Worm (Caenorhabditis elegans) whole organism, L4 larva: ENCODE measurements around the gene gcy-23.

Source experiments
- F37D6.2 ChIP-seq: sonication (generic microtip); optimal IDR thresholded peaks from 2 replicates; lab custom pipeline; 2016; ENCODE audit warnings: mild to moderate bottlenecking, missing genetic modification characterization, missing compliant biosample characterization
- T20F7.1 ChIP-seq: fragments of 200-800 bp; sonication (Bioruptor generic); optimal IDR thresholded peaks from 2 replicates; lab custom pipeline; 2018; ENCODE audit warnings: mild to moderate bottlenecking, missing genetic modification characterization, missing compliant biosample characterization
- T26A8.4 ChIP-seq: fragments of 200-800 bp; sonication (Bioruptor generic); IDR thresholded peaks from 2 replicates; pipeline ENCODE4 v1.3.6; 2022; ENCODE audit warnings: missing genetic modification characterization, missing compliant biosample characterization
- Y105C5A.15 ChIP-seq: fragments of 200-800 bp; sonication (Bioruptor generic); IDR thresholded peaks from 2 replicates; pipeline ENCODE4 v1.3.6; 2022; ENCODE audit warnings: missing genetic modification characterization, missing compliant biosample characterization
- aha-1 ChIP-seq: fragments of 150-350 bp; peaks from one replicate; lab custom pipeline; 2014; ENCODE audit warnings: missing biosample characterization, missing genetic modification characterization
- ama-1 ChIP-seq: fragments of 150-350 bp; optimal IDR thresholded peaks from 2 replicates; lab custom pipeline; 2014; ENCODE audit warnings: inconsistent platforms, mixed read lengths
- arid-1 ChIP-seq: fragments of 200-800 bp; sonication (Bioruptor generic); conservative IDR thresholded peaks from 2 replicates; pipeline ENCODE4 v1.3.6; 2022; ENCODE audit warnings: missing genetic modification reagents, missing genetic modification characterization, missing compliant biosample characterization
- attf-4 ChIP-seq: sonication (generic microtip); optimal IDR thresholded peaks from 3 replicates; lab custom pipeline; 2017; ENCODE audit warnings: missing biosample characterization, missing genetic modification characterization
- ceh-20 ChIP-seq: fragments of 200-800 bp; sonication (Bioruptor generic); IDR thresholded peaks from 2 replicates; pipeline ENCODE4 v1.3.6; 2022; ENCODE audit warnings: missing genetic modification reagents, missing genetic modification characterization, missing compliant biosample characterization
- ceh-28 ChIP-seq: fragments of 150-350 bp; optimal IDR thresholded peaks from 2 replicates; lab custom pipeline; 2014; ENCODE audit warnings: missing biosample characterization, missing genetic modification reagents, missing genetic modification characterization
- ceh-62 ChIP-seq: sonication (generic microtip); optimal IDR thresholded peaks from 2 replicates; lab custom pipeline; 2017; ENCODE audit warnings: missing biosample characterization, missing genetic modification characterization
- cey-2 ChIP-seq: sonication (generic microtip); optimal IDR thresholded peaks from 3 replicates; lab custom pipeline; 2017; ENCODE audit warnings: missing genetic modification characterization, mild to moderate bottlenecking, missing compliant biosample characterization, antibody characterized with exemption, borderline replicate concordance; ENCODE audit not compliant: insufficient read depth
- daf-16 ChIP-seq, 3 experiments: sonication (generic microtip); optimal IDR thresholded peaks; 2 replicates each; lab custom pipeline; 2016 to 2017; ENCODE audit warnings: missing genetic modification characterization in 3 of 3, missing genetic modification reagents in 3 of 3, mild to moderate bottlenecking in 2 of 3, missing compliant biosample characterization in 2 of 3, missing biosample characterization in 1 of 3, moderate library complexity in 1 of 3
- dmd-6 ChIP-seq: fragments of 200-800 bp; sonication (Bioruptor generic); IDR thresholded peaks from 2 replicates; pipeline ENCODE4 v1.3.6; 2022; ENCODE audit warnings: missing genetic modification reagents, missing genetic modification characterization, missing compliant biosample characterization
- dmd-8 ChIP-seq: fragments of 200-800 bp; sonication (Bioruptor generic); IDR thresholded peaks from 2 replicates; pipeline ENCODE4 v1.3.6; 2022; ENCODE audit warnings: missing genetic modification characterization, missing compliant biosample characterization
- dmd-9 ChIP-seq: fragments of 200-800 bp; sonication (Bioruptor generic); IDR thresholded peaks from 2 replicates; pipeline ENCODE4 v1.3.6; 2022; ENCODE audit warnings: missing genetic modification reagents, missing genetic modification characterization, missing compliant biosample characterization
- dpl-1 ChIP-seq: fragments of 150-350 bp; optimal IDR thresholded peaks from 2 replicates; lab custom pipeline; 2014; ENCODE audit warnings: missing biosample characterization, missing genetic modification reagents, missing genetic modification characterization
- dve-1 ChIP-seq: sonication (generic microtip); optimal IDR thresholded peaks from 2 replicates; lab custom pipeline; 2017; ENCODE audit warnings: antibody characterized with exemption, mild to moderate bottlenecking, missing genetic modification characterization, missing compliant biosample characterization; ENCODE audit not compliant: insufficient read depth
- fkh-10 ChIP-seq: fragments of 150-350 bp; optimal IDR thresholded peaks from 2 replicates; lab custom pipeline; 2014; ENCODE audit warnings: missing biosample characterization, missing genetic modification reagents, missing genetic modification characterization
- fos-1 ChIP-seq: fragments of 150-350 bp; optimal IDR thresholded peaks from 2 replicates; lab custom pipeline; 2014; ENCODE audit warnings: missing biosample characterization, missing genetic modification characterization
- hlh-30 ChIP-seq: sonication (generic microtip); optimal IDR thresholded peaks from 2 replicates; lab custom pipeline; 2017; ENCODE audit warnings: antibody characterized with exemption, mild to moderate bottlenecking, missing genetic modification characterization, missing compliant biosample characterization; ENCODE audit not compliant: insufficient read depth
- lin-13 ChIP-seq: fragments of 150-350 bp; optimal IDR thresholded peaks from 2 replicates; lab custom pipeline; 2014; ENCODE audit warnings: missing biosample characterization, missing genetic modification reagents, missing genetic modification characterization
- lin-39 ChIP-seq: fragments of 150-350 bp; optimal IDR thresholded peaks from 2 replicates; lab custom pipeline; 2014; ENCODE audit warnings: missing biosample characterization, missing genetic modification reagents, missing genetic modification characterization
- lsy-2 ChIP-seq, 2 experiments: fragments of 150-350 bp in 1 of 2; sonication (generic microtip) in 1 of 2; optimal IDR thresholded peaks; 2 replicates each; lab custom pipeline; 2014 to 2017; ENCODE audit warnings: missing biosample characterization in 2 of 2, missing genetic modification characterization in 2 of 2
- madf-9 ChIP-seq: fragments of 200-800 bp; sonication (Bioruptor generic); conservative IDR thresholded peaks from 2 replicates; pipeline ENCODE4 v1.3.6; 2022; ENCODE audit warnings: missing genetic modification reagents, missing genetic modification characterization, missing compliant biosample characterization
- mdl-1 ChIP-seq, 2 experiments: fragments of 150-350 bp in 1 of 2; sonication (generic microtip) in 1 of 2; optimal IDR thresholded peaks; 2 replicates each; lab custom pipeline; 2014 to 2017; ENCODE audit warnings: missing biosample characterization in 2 of 2, missing genetic modification characterization in 2 of 2
- mep-1 ChIP-seq: fragments of 150-350 bp; sonication (generic microtip); optimal IDR thresholded peaks from 3 replicates; lab custom pipeline; 2014; ENCODE audit warnings: missing biosample characterization, missing genetic modification characterization
- mes-2 ChIP-seq: sonication (generic microtip); optimal IDR thresholded peaks from 2 replicates; lab custom pipeline; 2016; ENCODE audit warnings: missing genotype, mild to moderate bottlenecking, missing genetic modification characterization, missing compliant biosample characterization; ENCODE audit not compliant: poor library complexity, severe bottlenecking
- nhr-102 ChIP-seq: sonication (generic microtip); optimal IDR thresholded peaks from 2 replicates; lab custom pipeline; 2016; ENCODE audit warnings: mild to moderate bottlenecking, missing genetic modification characterization, moderate library complexity, missing compliant biosample characterization
- nhr-28 ChIP-seq: fragments of 150-350 bp; optimal IDR thresholded peaks from 2 replicates; lab custom pipeline; 2014; ENCODE audit warnings: missing biosample characterization, missing genetic modification characterization
- nhr-42 ChIP-seq: fragments of 200-800 bp; sonication (Bioruptor generic); IDR thresholded peaks from 2 replicates; pipeline ENCODE4 v1.3.6; 2022; ENCODE audit warnings: missing genetic modification characterization, missing compliant biosample characterization
- nhr-6 ChIP-seq: fragments of 150-350 bp; optimal IDR thresholded peaks from 2 replicates; lab custom pipeline; 2014; ENCODE audit warnings: missing biosample characterization, missing genetic modification characterization
- nhr-77 ChIP-seq: fragments of 150-350 bp; optimal IDR thresholded peaks from 2 replicates; lab custom pipeline; 2014; ENCODE audit warnings: missing biosample characterization, missing genetic modification characterization
- pha-4 ChIP-seq, 2 experiments: fragments of 150-350 bp in 1 of 2; fragments of 200-800 bp in 1 of 2; sonication (Bioruptor generic) in 1 of 2; IDR thresholded peaks in 1 of 2; optimal IDR thresholded peaks in 1 of 2; 2 replicates each; pipeline versions ENCODE4 v1.3.6 to Lab custom; 2014 to 2022; ENCODE audit warnings: missing genetic modification characterization in 2 of 2, missing genetic modification reagents in 2 of 2, missing biosample characterization in 1 of 2, missing compliant biosample characterization in 1 of 2
- rbr-2 ChIP-seq: sonication (generic microtip); optimal IDR thresholded peaks from 2 replicates; lab custom pipeline; 2016; ENCODE audit warnings: missing genotype, missing genetic modification characterization, missing compliant biosample characterization
- saeg-2 ChIP-seq: fragments of 200-800 bp; sonication (Bioruptor generic); IDR thresholded peaks from 2 replicates; pipeline ENCODE4 v1.3.6; 2022; ENCODE audit warnings: missing genetic modification reagents, missing genetic modification characterization, missing compliant biosample characterization
- skn-1 ChIP-seq: fragments of 150-350 bp; optimal IDR thresholded peaks from 2 replicates; lab custom pipeline; 2014; ENCODE audit warnings: missing biosample characterization, missing genetic modification characterization
- snpc-4 ChIP-seq: fragments of 150-350 bp; optimal IDR thresholded peaks from 2 replicates; lab custom pipeline; 2014; ENCODE audit warnings: missing biosample characterization, missing genetic modification characterization
- spr-3 ChIP-seq: fragments of 200-800 bp; sonication (Bioruptor generic); optimal IDR thresholded peaks from 2 replicates; lab custom pipeline; 2018; ENCODE audit warnings: mild to moderate bottlenecking, missing genetic modification characterization, missing compliant biosample characterization
- tag-97 ChIP-seq: fragments of 200-800 bp; sonication (Bioruptor generic); IDR thresholded peaks from 2 replicates; pipeline ENCODE4 v1.3.6; 2022; ENCODE audit warnings: missing genetic modification characterization, missing compliant biosample characterization
- tra-1 ChIP-seq: fragments of 200-800 bp; sonication (Bioruptor generic); IDR thresholded peaks from 2 replicates; pipeline ENCODE4 v1.3.6; 2022; ENCODE audit warnings: missing genetic modification reagents, missing genetic modification characterization, missing compliant biosample characterization
- unc-130 ChIP-seq: sonication (generic microtip); optimal IDR thresholded peaks from 2 replicates; lab custom pipeline; 2016; ENCODE audit warnings: missing genetic modification reagents, missing genetic modification characterization, missing compliant biosample characterization
- unc-39 ChIP-seq: sonication (generic microtip); optimal IDR thresholded peaks from 2 replicates; lab custom pipeline; 2017; ENCODE audit warnings: missing biosample characterization, missing genetic modification characterization
- vab-7 ChIP-seq: fragments of 200-800 bp; sonication (Bioruptor generic); IDR thresholded peaks from 2 replicates; pipeline ENCODE4 v1.3.6; 2022; ENCODE audit warnings: missing genetic modification reagents, missing genetic modification characterization, missing compliant biosample characterization
- zfp-3 ChIP-seq: fragments of 200-800 bp; sonication (Bioruptor generic); conservative IDR thresholded peaks from 2 replicates; pipeline ENCODE4 v1.3.6; 2022; ENCODE audit warnings: missing genetic modification reagents, missing genetic modification characterization, missing compliant biosample characterization
- zip-2 ChIP-seq: fragments of 150-350 bp; optimal IDR thresholded peaks from 2 replicates; lab custom pipeline; 2014; ENCODE audit warnings: missing biosample characterization, missing genetic modification characterization

gcy-23 gene

DNA sequence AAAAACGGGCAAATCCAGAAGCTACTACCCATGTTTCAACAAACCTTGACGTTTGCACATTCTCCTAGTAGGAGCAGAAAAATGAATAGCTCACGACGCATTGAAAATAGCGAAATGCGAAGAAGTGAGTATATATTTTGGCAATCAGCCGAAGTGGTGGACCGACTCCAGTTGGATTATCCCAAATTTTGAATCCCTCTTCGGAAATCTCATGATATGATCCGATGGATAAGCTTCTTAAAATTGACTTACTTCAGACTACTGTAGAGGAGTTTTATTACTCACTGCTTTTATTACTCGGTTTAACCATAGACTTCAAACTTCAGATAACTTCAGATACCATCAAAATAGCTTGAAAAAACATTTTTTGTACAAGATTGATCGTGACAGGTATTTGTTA lies at the start of gene gcy-23:
Gene gcy-23, minus strand, starts transcription at position 101 of the 400 bp plus-strand sequence.
- TF ChIP-seq arid-1 (GFP tag; lab: Robert Waterston, UW) (no peak), dmd-6 (GFP tag; lab: Robert Waterston, UW) (no peak), cey-2 (tag; lab: Kevin White, UChicago) (no peak), fos-1 (tag; lab: Kevin White, UChicago) (no peak), fkh-10 (GFP tag; lab: Kevin White, UChicago) (no peak), nhr-42 (GFP tag; lab: Robert Waterston, UW) (no peak), snpc-4 (tag; lab: Kevin White, UChicago) (no peak), spr-3 (no peak), Y105C5A.15 (GFP tag; lab: Robert Waterston, UW) (no peak), pha-4 (GFP tag; IDR thresholded peaks at IDR 0.05; lab: Robert Waterston, UW) (no peak), pha-4 (tag; optimal IDR thresholded peaks at IDR 0.05; lab: Kevin White, UChicago) (no peak), ceh-28 (tag; lab: Kevin White, UChicago) (no peak), nhr-6 (no peak), T26A8.4 (GFP tag; lab: Robert Waterston, UW) (no peak), unc-39 (tag; lab: Kevin White, UChicago) (no peak), T20F7.1 (GFP tag; lab: Kevin White, UChicago) (no peak), dmd-9 (GFP tag; lab: Robert Waterston, UW) (no peak), saeg-2 (GFP tag; lab: Robert Waterston, UW) (no peak)

ce11 chrIV:3338676-3339075 lies 49.5 kb upstream of the gcy-23 start, which contains the start of gene hrpa-1:
hrpa-1 (minus strand) TSS chrIV:3338867.
- TF ChIP-seq dmd-8 (no peak), T26A8.4 (GFP tag; lab: Robert Waterston, UW) (peak; percentile 24), dmd-9 (GFP tag; lab: Robert Waterston, UW) (no peak), ceh-20 (GFP tag; lab: Robert Waterston, UW) (peak; percentile 66; the same call in 1 of the 2 replicates), cey-2 (tag; lab: Kevin White, UChicago) (no peak), dve-1 (tag; lab: Kevin White, UChicago) (peak; percentile 85), arid-1 (GFP tag; lab: Robert Waterston, UW) (peak; percentile 65), nhr-102 (tag; lab: Kevin White, UChicago) (peak; percentile 61), fkh-10 (GFP tag; lab: Kevin White, UChicago) (peak; percentile 63), ama-1 (lab: Kevin White, UChicago) (peak; percentile 94), skn-1 (tag; lab: Kevin White, UChicago) (no peak), F37D6.2 (tag; lab: Kevin White, UChicago) (peak; percentile 60), zfp-3 (GFP tag; lab: Robert Waterston, UW) (peak; percentile 65; the same call in 1 of the 2 replicates), ceh-62 (tag; lab: Kevin White, UChicago) (no peak), mdl-1 (tag; optimal IDR thresholded peaks at IDR 0.05; lab: Kevin White, UChicago) (peak in 1 of 2 experiments; percentile 64), zip-2 (tag; lab: Kevin White, UChicago) (peak; percentile 67), hlh-30 (tag; lab: Kevin White, UChicago) (peak; percentile 87), Y105C5A.15 (GFP tag; lab: Robert Waterston, UW) (no peak), dpl-1 (GFP tag; lab: Kevin White, UChicago) (peak; percentile 98), vab-7 (GFP tag; lab: Robert Waterston, UW) (0 out of 2 replicates have a peak, but pooled peaks have one; percentile 8), dmd-6 (GFP tag; lab: Robert Waterston, UW) (peak; percentile 27; the same call in 1 of the 2 replicates), tag-97 (GFP tag; lab: Robert Waterston, UW) (no peak), lin-39 (no peak), unc-130 (GFP tag; lab: Kevin White, UChicago) (peak; percentile 26), lin-13 (peak; percentile 83), nhr-77 (peak; percentile 17), nhr-28 (peak; percentile 45), aha-1 (tag; lab: Kevin White, UChicago) (peak; percentile 69), lsy-2 (tag; optimal IDR thresholded peaks at IDR 0.05; lab: Kevin White, UChicago) (peak; percentile 40 to 95), mep-1 (peak; percentile 87), daf-16 (GFP tag; optimal IDR thresholded peaks at IDR 0.05; lab: Kevin White, UChicago) (peak in 1 of 2 experiments; percentile 14), daf-16 (tag; optimal IDR thresholded peaks at IDR 0.05; lab: Kevin White, UChicago) (peak; percentile 50), attf-4 (no peak), tra-1 (GFP tag; lab: Robert Waterston, UW) (no peak), snpc-4 (tag; lab: Kevin White, UChicago) (peak; percentile 39), pha-4 (GFP tag; IDR thresholded peaks at IDR 0.05; lab: Robert Waterston, UW) (peak; percentile 30; the same call in 1 of the 2 replicates), pha-4 (tag; optimal IDR thresholded peaks at IDR 0.05; lab: Kevin White, UChicago) (no peak), rbr-2 (tag; lab: Kevin White, UChicago) (peak; percentile 76), mes-2 (peak; percentile 88), madf-9 (peak; percentile 95)
